Worm (Caenorhabditis elegans): ENCODE data around the gene cest-1.2.

DNA sequence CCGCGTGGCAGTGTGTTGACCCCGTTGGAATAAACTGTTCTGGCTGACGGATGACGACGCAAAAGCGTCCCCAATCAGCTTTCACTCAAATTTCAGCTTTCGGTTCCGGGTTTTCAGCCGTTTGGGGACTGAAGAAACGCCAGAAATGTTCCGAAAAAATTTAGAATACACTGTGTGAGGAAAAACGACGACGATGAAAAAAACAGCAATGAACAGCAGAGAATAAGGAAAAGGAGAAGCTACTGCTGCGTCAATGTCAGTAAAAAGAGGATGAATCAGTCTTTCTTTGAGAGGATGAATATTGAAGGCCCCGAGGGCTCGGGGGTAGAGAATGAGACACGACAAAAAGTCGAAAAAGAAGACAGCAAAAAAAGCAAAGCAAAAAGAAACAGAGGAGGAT is 31.8 kb downstream of the cest-1.2 start:
- TF ChIP-seq unc-39 (tag; optimal IDR thresholded peaks at IDR 0.05) (no peak), zag-1 (tag; optimal IDR thresholded peaks at IDR 0.05) (no peak), snpc-4 (tag; optimal IDR thresholded peaks at IDR 0.05) (no peak), sea-2 (GFP tag; optimal IDR thresholded peaks at IDR 0.05) (no peak)
